Worm (Caenorhabditis elegans) whole organism, mixed stage, embryonic: ENCODE results near the gene srw-53.

Experiments
- ces-1 ChIP-seq: fragments of 150-350 bp; optimal IDR thresholded peaks from 2 replicates; lab custom pipeline; 2014; ENCODE audit warnings: missing biosample characterization, missing genetic modification reagents, missing genetic modification characterization
- mab-5 ChIP-seq: fragments of 150-350 bp; optimal IDR thresholded peaks from 2 replicates; lab custom pipeline; 2014; ENCODE audit warnings: missing biosample characterization, missing genetic modification characterization
- mls-2 ChIP-seq: sonication (generic microtip); optimal IDR thresholded peaks from 2 replicates; lab custom pipeline; 2016; ENCODE audit warnings: mild to moderate bottlenecking, missing genetic modification characterization, moderate library complexity, missing compliant biosample characterization
- nhr-12 ChIP-seq: fragments of 150-350 bp; optimal IDR thresholded peaks from 2 replicates; lab custom pipeline; 2014; ENCODE audit warnings: missing biosample characterization, missing genetic modification characterization
- snpc-4 ChIP-seq: fragments of 150-350 bp; optimal IDR thresholded peaks from 2 replicates; lab custom pipeline; 2014; ENCODE audit warnings: missing biosample characterization, missing genetic modification characterization
- unc-62 ChIP-seq: fragments of 150-350 bp; optimal IDR thresholded peaks from 2 replicates; lab custom pipeline; 2014; ENCODE audit warnings: missing biosample characterization, missing genetic modification reagents, missing genetic modification characterization
- ztf-11 ChIP-seq: fragments of 150-350 bp; optimal IDR thresholded peaks from 2 replicates; lab custom pipeline; 2014; ENCODE audit warnings: missing biosample characterization, missing genetic modification characterization

ce11 chrV:15913714-15914113, 29.5 kb upstream of the srw-53 start, which contains the start of gene F35E8.7:
- TF ChIP-seq mls-2 (tag; lab: Kevin White, UChicago) (no peak), snpc-4 (no peak), mab-5 (tag; lab: Kevin White, UChicago) (no peak), ztf-11 (tag; lab: Kevin White, UChicago) (no peak), nhr-12 (tag; lab: Kevin White, UChicago) (no peak), ces-1 (GFP tag; lab: Kevin White, UChicago) (no peak), unc-62 (no peak)
